Worm (Caenorhabditis elegans) whole organism, L3 larva: ENCODE data around the gene Y57E12AL.1.
"Not testable (repeated sequence)": the region's sequence is repeated elsewhere in the genome, so short reads cannot be mapped to it uniquely, and the experiment has no call there.

Experiments
- ZK546.5 ChIP-seq: sonication (generic microtip); optimal IDR thresholded peaks from 2 replicates; lab custom pipeline; 2017; ENCODE audit warnings: missing biosample characterization, missing genetic modification characterization
- ama-1 ChIP-seq: fragments of 150-350 bp; optimal IDR thresholded peaks from 2 replicates; lab custom pipeline; 2018
- ceh-28 ChIP-seq: fragments of 150-350 bp; optimal IDR thresholded peaks from 2 replicates; lab custom pipeline; 2014; ENCODE audit warnings: missing biosample characterization, missing genetic modification reagents, missing genetic modification characterization
- ceh-9 ChIP-seq: sonication (generic microtip); optimal IDR thresholded peaks from 2 replicates; lab custom pipeline; 2018; ENCODE audit warnings: missing biosample characterization, missing genetic modification characterization
- daf-12 ChIP-seq: fragments of 150-350 bp; optimal IDR thresholded peaks from 2 replicates; lab custom pipeline; 2014; ENCODE audit warnings: missing biosample characterization, missing genetic modification reagents, missing genetic modification characterization
- egl-5 ChIP-seq: fragments of 150-350 bp; optimal IDR thresholded peaks from 2 replicates; lab custom pipeline; 2017; ENCODE audit warnings: missing biosample characterization, missing genetic modification reagents, missing genetic modification characterization, inconsistent platforms
- elt-2 ChIP-seq: sonication (generic microtip); optimal IDR thresholded peaks from 2 replicates; lab custom pipeline; 2016; ENCODE audit warnings: missing genetic modification reagents, mild to moderate bottlenecking, missing genetic modification characterization, missing compliant biosample characterization
- eor-1 ChIP-seq, 2 experiments: fragments of 150-350 bp; optimal IDR thresholded peaks; 2 replicates each; lab custom pipeline; 2014 to 2018; ENCODE audit warnings: missing biosample characterization in 2 of 2, missing genetic modification characterization in 2 of 2
- fkh-10 ChIP-seq: sonication (generic microtip); optimal IDR thresholded peaks from 2 replicates; lab custom pipeline; 2017; ENCODE audit warnings: missing biosample characterization, missing genetic modification reagents, missing genetic modification characterization
- fos-1 ChIP-seq: fragments of 150-350 bp; optimal IDR thresholded peaks from 2 replicates; lab custom pipeline; 2014; ENCODE audit warnings: missing biosample characterization, missing genetic modification characterization
- hmg-11 ChIP-seq: sonication (generic microtip); optimal IDR thresholded peaks from 2 replicates; lab custom pipeline; 2016; ENCODE audit warnings: missing genetic modification characterization, missing compliant biosample characterization
- lsy-12 ChIP-seq: sonication (generic microtip); optimal IDR thresholded peaks from 2 replicates; lab custom pipeline; 2016; ENCODE audit warnings: mild to moderate bottlenecking, missing genetic modification characterization, missing compliant biosample characterization
- mdl-1 ChIP-seq: fragments of 150-350 bp; optimal IDR thresholded peaks from 2 replicates; lab custom pipeline; 2014; ENCODE audit warnings: missing biosample characterization, missing genetic modification characterization
- mml-1 ChIP-seq: fragments of 150-350 bp; sonication (generic microtip); optimal IDR thresholded peaks from 3 replicates; lab custom pipeline; 2014; ENCODE audit warnings: missing biosample characterization, missing genetic modification characterization
- nfya-1 ChIP-seq: sonication (generic microtip); optimal IDR thresholded peaks from 2 replicates; lab custom pipeline; 2017; ENCODE audit warnings: missing genetic modification characterization, mild to moderate bottlenecking, missing compliant biosample characterization, antibody characterized with exemption, moderate library complexity; ENCODE audit not compliant: insufficient read depth
- nhr-11 ChIP-seq: fragments of 150-350 bp; optimal IDR thresholded peaks from 2 replicates; lab custom pipeline; 2014; ENCODE audit warnings: missing biosample characterization, missing genetic modification characterization
- nhr-12 ChIP-seq: fragments of 150-350 bp; optimal IDR thresholded peaks from 2 replicates; lab custom pipeline; 2014; ENCODE audit warnings: missing biosample characterization, missing genetic modification characterization
- nhr-23 ChIP-seq: fragments of 150-350 bp; optimal IDR thresholded peaks from 2 replicates; lab custom pipeline; 2014; ENCODE audit warnings: missing biosample characterization, missing genetic modification reagents, missing genetic modification characterization
- nhr-237 ChIP-seq: fragments of 150-350 bp; optimal IDR thresholded peaks from 2 replicates; lab custom pipeline; 2014; ENCODE audit warnings: missing biosample characterization, missing genetic modification characterization
- nhr-28 ChIP-seq: fragments of 150-350 bp; optimal IDR thresholded peaks from 2 replicates; lab custom pipeline; 2014; ENCODE audit warnings: missing biosample characterization, missing genetic modification characterization
- nhr-43 ChIP-seq: sonication (generic microtip); optimal IDR thresholded peaks from 2 replicates; lab custom pipeline; 2016; ENCODE audit warnings: mild to moderate bottlenecking, missing genetic modification characterization, missing compliant biosample characterization; ENCODE audit not compliant: poor library complexity, severe bottlenecking
- nhr-67 ChIP-seq: fragments of 150-350 bp; optimal IDR thresholded peaks from 2 replicates; lab custom pipeline; 2014; ENCODE audit warnings: missing biosample characterization, missing genetic modification characterization
- nhr-77 ChIP-seq: fragments of 150-350 bp; optimal IDR thresholded peaks from 2 replicates; lab custom pipeline; 2014; ENCODE audit warnings: missing biosample characterization, missing genetic modification characterization
- pha-4 ChIP-seq: fragments of 150-350 bp; optimal IDR thresholded peaks from 2 replicates; lab custom pipeline; 2014; ENCODE audit warnings: missing biosample characterization, missing genetic modification reagents, missing genetic modification characterization
- sea-2 ChIP-seq: fragments of 150-350 bp; sonication (generic microtip); optimal IDR thresholded peaks from 4 replicates; lab custom pipeline; 2014; ENCODE audit warnings: missing biosample characterization, missing genetic modification reagents, missing genetic modification characterization
- skn-1 ChIP-seq: fragments of 150-350 bp; optimal IDR thresholded peaks from 2 replicates; lab custom pipeline; 2014; ENCODE audit warnings: missing biosample characterization, missing genetic modification characterization
- snpc-4 ChIP-seq: fragments of 150-350 bp; optimal IDR thresholded peaks from 2 replicates; lab custom pipeline; 2014; ENCODE audit warnings: missing biosample characterization, missing genetic modification characterization
- unc-39 ChIP-seq: sonication (generic microtip); optimal IDR thresholded peaks from 4 replicates; lab custom pipeline; 2017; ENCODE audit warnings: missing biosample characterization, missing genetic modification characterization
- unc-62 ChIP-seq: fragments of 150-350 bp; sonication (generic microtip); optimal IDR thresholded peaks from 4 replicates; lab custom pipeline; 2014; ENCODE audit warnings: missing biosample characterization, missing genetic modification reagents, missing genetic modification characterization
- zag-1 ChIP-seq: fragments of 150-350 bp; optimal IDR thresholded peaks from 2 replicates; lab custom pipeline; 2014; ENCODE audit warnings: missing biosample characterization, missing genetic modification characterization
- ztf-4 ChIP-seq: fragments of 150-350 bp; optimal IDR thresholded peaks from 2 replicates; lab custom pipeline; 2014; ENCODE audit warnings: missing biosample characterization, missing genetic modification characterization

The Y57E12AL.1 gene

ce11 chrV:7051133-7051765, 9.1 kb upstream of the Y57E12AL.1 start, which contains the start of the genes tofu-2 and spig-1:
Gene tofu-2, minus strand, starts transcription at chrV:7051248.
Gene spig-1, plus strand, starts transcription at chrV:7051715.
- TF ChIP-seq ztf-4 (tag; lab: Kevin White, UChicago): no peak

DNA sequence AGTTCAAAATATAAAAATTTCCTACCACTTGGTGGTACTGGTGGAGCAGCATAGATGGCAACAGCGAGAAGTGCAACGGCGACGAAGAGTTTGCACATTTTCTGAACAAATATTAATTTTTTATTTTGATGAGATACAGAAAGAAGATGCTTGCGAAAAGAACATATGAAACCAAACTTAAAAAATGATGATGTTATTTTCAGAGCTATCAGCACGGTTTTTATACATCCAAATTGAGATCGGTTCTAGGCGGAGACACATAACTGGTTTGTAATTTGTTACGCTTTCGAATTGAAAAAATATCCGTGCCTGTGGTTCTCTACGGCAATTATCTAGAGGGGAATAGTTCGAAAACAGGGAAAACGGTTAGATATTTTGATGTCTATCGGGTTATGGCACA, 7.2 kb upstream of the Y57E12AL.1 start, which contains the start of gene txt-17:
Gene txt-17, minus strand, starts transcription at position 101 of the 400 bp plus-strand sequence.
- TF ChIP-seq eor-1 (tag; optimal IDR thresholded peaks at IDR 0.05; lab: Kevin White, UChicago) (no peak), mdl-1 (no peak), fos-1 (tag; lab: Kevin White, UChicago) (no peak), nhr-67 (tag; lab: Kevin White, UChicago) (no peak), skn-1 (no peak), ceh-9 (tag; lab: Kevin White, UChicago) (no peak), elt-2 (tag; lab: Kevin White, UChicago) (no peak), hmg-11 (tag; lab: Kevin White, UChicago) (no peak), nhr-77 (tag; lab: Kevin White, UChicago) (no peak), fkh-10 (GFP tag; lab: Kevin White, UChicago) (no peak), ama-1 (lab: Kevin White, UChicago) (no peak), nhr-237 (tag; lab: Kevin White, UChicago) (no peak), mml-1 (tag; lab: Kevin White, UChicago) (no peak), lsy-12 (no peak), nhr-11 (tag; lab: Kevin White, UChicago) (no peak), sea-2 (no peak), unc-39 (no peak), pha-4 (no peak)
- TF ChIP-seq, all 47 proteins: peak for 0

DNA sequence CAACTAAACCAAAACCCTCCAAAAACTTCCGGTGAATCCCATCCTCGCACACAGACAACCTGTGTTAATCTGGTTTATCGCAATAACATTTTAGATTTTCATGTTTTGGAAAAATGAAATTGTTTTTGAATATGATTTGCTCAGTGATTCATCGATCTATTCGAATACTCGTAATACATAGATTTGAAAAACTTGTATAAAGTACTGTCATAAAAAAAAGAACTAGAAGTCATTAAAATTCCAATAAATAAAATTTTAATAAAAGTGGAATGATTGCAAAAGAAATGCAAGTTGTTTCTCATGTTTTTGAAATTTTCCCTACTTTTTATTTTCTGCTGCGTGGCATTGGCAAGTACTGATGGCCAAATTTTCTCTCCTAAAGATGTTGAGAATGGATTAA, 5.7 kb upstream of the Y57E12AL.1 start, which contains the start of gene spig-8:
Gene spig-8, plus strand, starts transcription at position 301 of the 400 bp plus-strand sequence.
- TF ChIP-seq ztf-4 (tag; lab: Kevin White, UChicago): no peak
- TF ChIP-seq hmg-11 (tag; lab: Kevin White, UChicago): no peak
- no peak for TF ChIP-seq skn-1
- TF ChIP-seq nfya-1: no peak
- no peak for TF ChIP-seq daf-12 (tag; lab: Kevin White, UChicago)
- no peak for TF ChIP-seq nhr-237 (tag; lab: Kevin White, UChicago)
- no peak for TF ChIP-seq zag-1 (tag; lab: Kevin White, UChicago)

- not testable (repeated sequence) for TF ChIP-seq nhr-43 (tag; lab: Kevin White, UChicago); unc-62 (GFP tag; lab: Kevin White, UChicago); ceh-28
Observed at ce11 chrV:7057795-7058194, 2.5 kb upstream of the Y57E12AL.1 start, which contains the start of gene Y57E12AL.2. Gene Y57E12AL.2, plus strand, starts transcription at chrV:7058095.

ce11 chrV:7059350-7059749, 980 bp upstream of the Y57E12AL.1 start, which contains the start of gene mdt-6:
Gene mdt-6, minus strand, starts transcription at chrV:7059624.
- TF ChIP-seq ama-1 (lab: Kevin White, UChicago) (peak; percentile 51), nfya-1 (no peak), hmg-11 (tag; lab: Kevin White, UChicago) (no peak)

DNA sequence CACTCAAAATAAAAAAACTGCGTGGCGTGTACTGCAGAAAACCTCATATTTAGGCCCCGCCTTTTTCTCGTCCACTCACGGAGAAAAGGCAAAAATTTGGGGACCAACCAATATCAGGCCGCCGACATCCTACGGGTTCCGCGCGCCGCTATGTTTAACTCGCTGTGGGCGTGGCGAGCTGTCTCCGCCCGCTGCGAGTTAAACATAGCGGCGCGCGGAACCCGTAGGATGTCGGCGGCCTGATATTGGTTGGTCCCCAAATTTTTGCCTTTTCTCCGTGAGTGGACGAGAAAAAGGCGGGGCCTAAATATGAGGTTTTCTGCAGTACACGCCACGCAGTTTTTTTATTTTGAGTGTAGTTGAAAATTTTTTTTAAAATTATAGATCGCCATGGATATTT, 2.5 kb downstream of the Y57E12AL.1 start, which contains the start of gene tmem-258:
Gene tmem-258, plus strand, starts transcription at position 385 of the 400 bp plus-strand sequence.
- peak; percentile 50 for TF ChIP-seq snpc-4 (tag; lab: Kevin White, UChicago)

DNA sequence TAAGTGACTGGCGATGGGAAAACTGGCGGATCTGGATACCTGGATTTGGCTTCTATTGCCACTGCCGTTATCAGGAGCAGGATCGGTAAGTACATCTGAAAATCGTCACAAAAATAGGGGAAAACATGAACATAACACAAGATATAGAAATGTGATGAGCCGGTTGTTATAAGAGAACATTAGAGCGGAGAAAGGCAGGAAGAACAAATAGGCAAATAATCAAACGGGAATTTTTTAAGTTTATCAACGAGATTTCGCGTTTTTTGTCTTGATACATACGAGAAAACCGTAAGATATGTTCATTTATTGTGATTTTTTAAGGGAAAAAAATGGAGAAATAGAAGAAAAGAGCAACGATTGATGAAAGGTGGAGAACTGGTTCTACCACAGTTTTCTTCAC, 4.9 kb downstream of the Y57E12AL.1 start, which contains the start of gene Y57E12AR.1:
Gene Y57E12AR.1, minus strand, starts transcription at position 101 of the 400 bp plus-strand sequence.
- TF ChIP-seq ceh-9 (tag; lab: Kevin White, UChicago) (no peak), egl-5 (tag; lab: Kevin White, UChicago) (no peak), fkh-10 (GFP tag; lab: Kevin White, UChicago) (no peak), nhr-23 (tag; lab: Kevin White, UChicago) (no peak), nhr-28 (no peak), nhr-12 (tag; lab: Kevin White, UChicago) (no peak), ZK546.5 (no peak)
